Fruit fly (Drosophila melanogaster): ENCODE data around the gene Zip71B.

dm6 chr3L:15042470-15042869 is 50.4 kb downstream of the Zip71B start, which contains the start of gene Rpn12R:
- TF ChIP-seq h (optimal IDR thresholded peaks at IDR 0.05) = no peak
- TF ChIP-seq ttk (optimal IDR thresholded peaks at IDR 0.05) = no peak
- no peak for TF ChIP-seq psq (optimal IDR thresholded peaks at IDR 0.05)
- no peak for TF ChIP-seq insv (optimal IDR thresholded peaks at IDR 0.05)
